Fruit fly (Drosophila melanogaster): ENCODE results near the gene Cpr67B.

DNA sequence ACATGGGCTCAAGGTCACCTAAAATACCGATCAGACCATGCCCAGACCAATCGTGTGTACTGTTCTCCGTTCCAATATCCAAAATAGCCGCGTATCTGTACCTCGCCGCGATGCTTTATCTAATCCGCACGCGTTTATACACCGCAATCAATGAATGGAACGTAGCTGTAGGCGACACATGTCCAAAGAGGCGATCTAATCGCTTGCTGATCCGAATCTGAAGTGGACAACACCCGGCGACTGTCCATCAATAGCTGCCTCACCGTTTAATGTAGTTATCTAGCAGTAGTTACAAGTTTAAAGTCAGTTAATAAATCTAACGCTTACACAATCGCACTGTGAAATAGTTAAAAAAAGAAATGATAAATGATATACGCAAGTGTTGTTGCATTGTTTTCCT, 47.8 kb downstream of the Cpr67B start:
- TF ChIP-seq psq (optimal IDR thresholded peaks at IDR 0.05) (no peak), ttk (optimal IDR thresholded peaks at IDR 0.05) (no peak)

Data from Kc167 (cell line).